Fruit fly (Drosophila melanogaster) whole organism, embryonic: Measurements from ENCODE around the gene CG43136.
A peak's percentile ranks its signal among the peaks of the same experiment; 100 is the strongest.

Source experiments
- CG10267 ChIP-seq: fragments of 200-800 bp; sonication (Bioruptor generic); optimal IDR thresholded peaks from 2 replicates; lab custom pipeline; 2018; ENCODE audit warnings: missing biosample characterization, mild to moderate bottlenecking, missing genetic modification characterization, moderate library complexity
- CG10321 ChIP-seq: fragments of 200-800 bp; sonication (Bioruptor generic); IDR thresholded peaks from 2 replicates; pipeline ENCODE4 v1.3.6; 2022; ENCODE audit warnings: missing biosample characterization, missing genetic modification characterization
- CG10979 ChIP-seq: fragments of 200-800 bp; sonication (Bioruptor generic); optimal IDR thresholded peaks from 2 replicates; lab custom pipeline; 2018; ENCODE audit warnings: missing biosample characterization, mild to moderate bottlenecking, missing genetic modification characterization, moderate library complexity
- CG11504 ChIP-seq: fragments of 200-800 bp; sonication (Bioruptor generic); optimal IDR thresholded peaks from 3 replicates; lab custom pipeline; 2019; ENCODE audit warnings: missing biosample characterization, mild to moderate bottlenecking, missing genetic modification characterization, moderate library complexity
- CG12942 ChIP-seq: fragments of 200-800 bp; sonication (Bioruptor generic); optimal IDR thresholded peaks from 3 replicates; lab custom pipeline; 2016; ENCODE audit warnings: missing biosample characterization, missing genetic modification characterization
- CG17328 ChIP-seq: fragments of 200-800 bp; sonication (Bioruptor generic); IDR thresholded peaks from 2 replicates; pipeline ENCODE4 v1.3.6; 2022; ENCODE audit warnings: missing biosample characterization, missing genetic modification characterization
- CG17361 ChIP-seq: fragments of 200-800 bp; sonication (Bioruptor generic); IDR thresholded peaks from 3 replicates; pipeline ENCODE4 v1.3.6; 2022; ENCODE audit warnings: missing biosample characterization, missing genetic modification characterization
- CG2678 ChIP-seq: fragments of 200-800 bp; sonication (Bioruptor generic); optimal IDR thresholded peaks from 3 replicates; lab custom pipeline; 2019; ENCODE audit warnings: missing biosample characterization, mild to moderate bottlenecking, missing genetic modification characterization, moderate library complexity
- CG2712 ChIP-seq: fragments of 200-800 bp; optimal IDR thresholded peaks from 3 replicates; lab custom pipeline; 2019; ENCODE audit warnings: missing biosample characterization, mild to moderate bottlenecking, missing genetic modification characterization, moderate library complexity
- CG31441 ChIP-seq: fragments of 200-800 bp; sonication (Bioruptor generic); IDR thresholded peaks from 2 replicates; pipeline ENCODE4 v1.3.6; 2022; ENCODE audit warnings: missing biosample characterization, missing genetic modification characterization
- CG3407 ChIP-seq: fragments of 200-800 bp; sonication (Bioruptor generic); optimal IDR thresholded peaks from 2 replicates; lab custom pipeline; 2018; ENCODE audit warnings: missing biosample characterization, mild to moderate bottlenecking, missing genetic modification characterization
- CG3726 ChIP-seq: fragments of 200-800 bp; sonication (Bioruptor generic); IDR thresholded peaks from 3 replicates; pipeline ENCODE4, ENCODE4 v1.3.6; 2022; ENCODE audit warnings: missing biosample characterization, missing genetic modification characterization
- CG4707 ChIP-seq: fragments of 200-800 bp; sonication (Bioruptor generic); optimal IDR thresholded peaks from 2 replicates; lab custom pipeline; 2018; ENCODE audit warnings: missing biosample characterization, mild to moderate bottlenecking, missing genetic modification characterization, moderate library complexity
- CG7357 ChIP-seq: fragments of 200-800 bp; sonication (Bioruptor generic); IDR thresholded peaks from 3 replicates; pipeline ENCODE4 v1.3.6; 2022; ENCODE audit warnings: missing biosample characterization, missing genetic modification characterization
- CG7928 ChIP-seq: fragments of 200-800 bp; sonication (Bioruptor generic); optimal IDR thresholded peaks from 2 replicates; lab custom pipeline; 2017; ENCODE audit warnings: missing biosample characterization, mild to moderate bottlenecking, missing genetic modification characterization
- CG8290 ChIP-seq, 3 experiments: fragments of 200-800 bp; sonication (Bioruptor generic); optimal IDR thresholded peaks; 2 replicates each; lab custom pipeline; 2016 to 2019; ENCODE audit warnings: missing biosample characterization in 3 of 3, missing genetic modification characterization in 3 of 3, mild to moderate bottlenecking in 2 of 3, moderate library complexity in 1 of 3
- CG9727 ChIP-seq: fragments of 200-800 bp; sonication (Bioruptor generic); optimal IDR thresholded peaks from 3 replicates; lab custom pipeline; 2017; ENCODE audit warnings: missing biosample characterization, mild to moderate bottlenecking, missing genetic modification characterization
- Dbx ChIP-seq: fragments of 200-800 bp; sonication (Bioruptor generic); IDR thresholded peaks from 3 replicates; pipeline ENCODE4 v1.3.6; 2022; ENCODE audit warnings: missing biosample characterization, missing genetic modification characterization
- Dp ChIP-seq: fragments of 200-800 bp; sonication (Bioruptor generic); optimal IDR thresholded peaks from 2 replicates; lab custom pipeline; 2018; ENCODE audit warnings: missing biosample characterization, mild to moderate bottlenecking, missing genetic modification characterization, moderate library complexity
- Drgx ChIP-seq: fragments of 200-800 bp; sonication (Bioruptor generic); IDR thresholded peaks from 2 replicates; pipeline ENCODE4 v1.3.6; 2022; ENCODE audit warnings: missing biosample characterization, missing genetic modification characterization
- Ets97D ChIP-seq: fragments of 200-800 bp; sonication (Bioruptor generic); optimal IDR thresholded peaks from 3 replicates; lab custom pipeline; 2016; ENCODE audit warnings: missing biosample characterization, missing genetic modification characterization
- Meics ChIP-seq: fragments of 200-800 bp; sonication (Bioruptor generic); optimal IDR thresholded peaks from 2 replicates; lab custom pipeline; 2017; ENCODE audit warnings: missing biosample characterization, mild to moderate bottlenecking, missing genetic modification characterization
- Mes4 ChIP-seq: fragments of 200-800 bp; sonication (Bioruptor generic); optimal IDR thresholded peaks from 2 replicates; lab custom pipeline; 2016; ENCODE audit warnings: missing biosample characterization, missing genetic modification characterization
- Ptx1 ChIP-seq: fragments of 200-800 bp; sonication (Bioruptor generic); IDR thresholded peaks from 2 replicates; pipeline ENCODE4 v1.3.6; 2022; ENCODE audit warnings: missing biosample characterization, missing genetic modification characterization
- Side ChIP-seq: fragments of 200-800 bp; sonication (Bioruptor generic); optimal IDR thresholded peaks from 2 replicates; lab custom pipeline; 2016; ENCODE audit warnings: missing biosample characterization, missing genetic modification characterization
- Stat92E ChIP-seq, 3 experiments: fragments of >200 bp in 2 of 3; fragments of 200-800 bp in 1 of 3; sonication (Bioruptor generic) in 1 of 3; optimal IDR thresholded peaks; 2 replicates each; lab custom pipeline; 2017 to 2019; ENCODE audit warnings: missing biosample characterization in 3 of 3, missing genetic modification characterization in 3 of 3, mild to moderate bottlenecking in 1 of 3, moderate library complexity in 1 of 3
- bowl ChIP-seq: fragments of 200-800 bp; sonication (Bioruptor generic); IDR thresholded peaks from 2 replicates; pipeline ENCODE4 v1.3.6; 2022; ENCODE audit warnings: missing biosample characterization, missing genetic modification characterization
- caup ChIP-seq: fragments of 200-800 bp; sonication (Bioruptor generic); optimal IDR thresholded peaks from 3 replicates; lab custom pipeline; 2017; ENCODE audit warnings: missing biosample characterization, mild to moderate bottlenecking, missing genetic modification characterization, moderate library complexity; ENCODE audit not compliant: severe bottlenecking
- chif ChIP-seq, 2 experiments: fragments of 200-800 bp; sonication (Bioruptor generic); optimal IDR thresholded peaks; 3 replicates each; lab custom pipeline; 2016; ENCODE audit warnings: missing biosample characterization in 2 of 2, missing genetic modification characterization in 2 of 2
- chinmo ChIP-seq: fragments of 200-800 bp; sonication (Bioruptor generic); IDR thresholded peaks from 4 replicates; pipeline ENCODE4 v1.3.6; 2022; ENCODE audit warnings: missing biosample characterization, missing genetic modification characterization; ENCODE audit not compliant: partially characterized antibody
- chn ChIP-seq: fragments of 200-800 bp; sonication (Bioruptor generic); optimal IDR thresholded peaks from 2 replicates; lab custom pipeline; 2016; ENCODE audit warnings: missing biosample characterization, missing genetic modification characterization
- corto ChIP-seq: fragments of 200-800 bp; sonication (Bioruptor generic); optimal IDR thresholded peaks from 2 replicates; lab custom pipeline; 2016; ENCODE audit warnings: missing biosample characterization, mild to moderate bottlenecking, missing genetic modification characterization, moderate library complexity
- crol ChIP-seq: fragments of 200-800 bp; sonication (Bioruptor generic); IDR thresholded peaks from 2 replicates; pipeline ENCODE4 v1.3.6; 2022; ENCODE audit warnings: missing biosample characterization, missing genetic modification characterization
- ftz-f1 ChIP-seq: fragments of 200-800 bp; sonication (Bioruptor generic); optimal IDR thresholded peaks from 2 replicates; lab custom pipeline; 2016; ENCODE audit warnings: missing biosample characterization, missing genetic modification characterization
- gsb-n ChIP-seq: fragments of 200-800 bp; sonication (Bioruptor generic); optimal IDR thresholded peaks from 3 replicates; lab custom pipeline; 2018; ENCODE audit warnings: missing biosample characterization, mild to moderate bottlenecking, missing genetic modification characterization
- ind ChIP-seq: fragments of 200-800 bp; sonication (Bioruptor generic); optimal IDR thresholded peaks from 3 replicates; lab custom pipeline; 2016; ENCODE audit warnings: missing biosample characterization, missing genetic modification characterization
- lola ChIP-seq, 3 experiments: fragments of >200 bp in 2 of 3; fragments of 200-800 bp in 1 of 3; sonication (Bioruptor generic) in 1 of 3; optimal IDR thresholded peaks; 2 replicates each; lab custom pipeline; 2017 to 2019; ENCODE audit warnings: missing biosample characterization in 3 of 3, missing genetic modification characterization in 3 of 3, mild to moderate bottlenecking in 1 of 3, moderate library complexity in 1 of 3
- mld ChIP-seq: fragments of 200-800 bp; sonication (Bioruptor generic); IDR thresholded peaks from 3 replicates; pipeline ENCODE4 v1.3.6; 2022; ENCODE audit warnings: missing biosample characterization, missing genetic modification characterization; ENCODE audit not compliant: partially characterized antibody
- oc ChIP-seq: fragments of 200-800 bp; sonication (Bioruptor generic); optimal IDR thresholded peaks from 2 replicates; lab custom pipeline; 2018; ENCODE audit warnings: missing biosample characterization, mild to moderate bottlenecking, missing genetic modification characterization, moderate library complexity
- onecut ChIP-seq: fragments of 200-800 bp; sonication (Bioruptor generic); IDR thresholded peaks from 2 replicates; pipeline ENCODE4 v1.3.6; 2022; ENCODE audit warnings: missing biosample characterization, missing genetic modification characterization
- pros ChIP-seq: fragments of 200-800 bp; sonication (Bioruptor generic); optimal IDR thresholded peaks from 3 replicates; lab custom pipeline; 2019; ENCODE audit warnings: missing biosample characterization, mild to moderate bottlenecking, missing genetic modification characterization, moderate library complexity
- row ChIP-seq: fragments of 200-800 bp; sonication (Bioruptor generic); IDR thresholded peaks from 3 replicates; pipeline ENCODE4 v1.3.6; 2022; ENCODE audit warnings: missing biosample characterization, missing genetic modification characterization
- sens ChIP-seq: fragments of 200-800 bp; sonication (Bioruptor generic); peaks from one replicate; lab custom pipeline; 2016; ENCODE audit warnings: missing biosample characterization, missing genetic modification characterization
- sens-2 ChIP-seq: fragments of 200-800 bp; sonication (Bioruptor generic); IDR thresholded peaks from 2 replicates; pipeline ENCODE4 v1.3.6; 2022; ENCODE audit warnings: missing biosample characterization, missing genetic modification characterization
- sisA ChIP-seq: fragments of 200-800 bp; sonication (Bioruptor generic); IDR thresholded peaks from 2 replicates; pipeline ENCODE4 v1.3.6; 2022; ENCODE audit warnings: missing biosample characterization, missing genetic modification characterization
- tin ChIP-seq: fragments of 200-800 bp; sonication (Bioruptor generic); optimal IDR thresholded peaks from 3 replicates; lab custom pipeline; 2016; ENCODE audit warnings: missing biosample characterization, missing genetic modification characterization
- vnd ChIP-seq: fragments of 200-800 bp; sonication (Bioruptor generic); IDR thresholded peaks from 3 replicates; pipeline ENCODE4 v1.3.6; 2022; ENCODE audit warnings: missing biosample characterization, missing genetic modification characterization; ENCODE audit not compliant: partially characterized antibody

The CG43136 gene

dm6 chrX:5886764-5887555 lies 33.4 kb downstream of the CG43136 start:
- TF ChIP-seq CG3407 (GFP tag; lab: Kevin White, UChicago) (no peak), Side (GFP tag; lab: Kevin White, UChicago) (peak; percentile 1), CG7357 (GFP tag; lab: Robert Waterston, UW) (0 out of 3 replicates have a peak, but pooled peaks have one; percentile 13), ind (GFP tag; lab: Kevin White, UChicago) (peak; percentile 7), sens (GFP tag; lab: Kevin White, UChicago) (peak; percentile 91), sens-2 (GFP tag; lab: Robert Waterston, UW) (0 out of 2 replicates have a peak, but pooled peaks have one; percentile 39), gsb-n (peak; percentile 24), bowl (GFP tag; lab: Robert Waterston, UW) (no peak), crol (GFP tag; lab: Robert Waterston, UW) (peak; percentile 97), chinmo (GFP tag; lab: Robert Waterston, UW) (peak; percentile 64; the same call in 1 of the 4 replicates), Meics (GFP tag; lab: Kevin White, UChicago) (no peak), chif (GFP tag; optimal IDR thresholded peaks at IDR 0.05; lab: Kevin White, UChicago) (peak in 1 of 2 experiments; percentile 31), Ets97D (GFP tag; lab: Kevin White, UChicago) (no peak), Dbx (GFP tag; lab: Robert Waterston, UW) (0 out of 3 replicates have a peak, but pooled peaks have one; percentile 9), Stat92E (GFP tag; optimal IDR thresholded peaks at IDR 0.05; lab: Kevin White, UChicago) (no peak), CG8290 (GFP tag; optimal IDR thresholded peaks at IDR 0.05; lab: Kevin White, UChicago) (peak; percentile 13), CG8290 (tag; optimal IDR thresholded peaks at IDR 0.05; lab: Kevin White, UChicago) (peak in 1 of 2 experiments; percentile 16), CG2678 (tag; lab: Kevin White, UChicago) (peak; percentile 7), caup (GFP tag; lab: Kevin White, UChicago) (no peak), chn (GFP tag; lab: Kevin White, UChicago) (peak; percentile 2), Drgx (GFP tag; lab: Robert Waterston, UW) (peak; percentile 43; the same call in 1 of the 2 replicates), vnd (GFP tag; lab: Robert Waterston, UW) (0 out of 3 replicates have a peak, but pooled peaks have one; percentile 13), CG17361 (GFP tag; lab: Robert Waterston, UW) (peak; percentile 27; the same call in 1 of the 3 replicates), lola (GFP tag; optimal IDR thresholded peaks at IDR 0.05; lab: Kevin White, UChicago) (peak in 1 of 3 experiments; percentile 30), CG31441 (GFP tag; lab: Robert Waterston, UW) (0 out of 2 replicates have a peak, but pooled peaks have one; percentile 33), CG7928 (GFP tag; lab: Kevin White, UChicago) (no peak), CG2712 (tag; lab: Kevin White, UChicago) (peak; percentile 55), row (GFP tag; lab: Robert Waterston, UW) (peak; percentile 62; the same call in 2 of the 3 replicates), oc (tag; lab: Kevin White, UChicago) (peak; percentile 57), corto (peak; percentile 65), CG3726 (GFP tag; lab: Robert Waterston, UW) (0 out of 3 replicates have a peak, but pooled peaks have one; percentile 63), CG10979 (tag; lab: Kevin White, UChicago) (peak; percentile 46), onecut (GFP tag; lab: Robert Waterston, UW) (peak; percentile 39), Dp (GFP tag; lab: Kevin White, UChicago) (no peak), Mes4 (GFP tag; lab: Kevin White, UChicago) (no peak), tin (GFP tag; lab: Kevin White, UChicago) (peak; percentile 29), CG4707 (GFP tag; lab: Kevin White, UChicago) (no peak), CG9727 (peak; percentile 14), ftz-f1 (peak; percentile 18), sisA (peak; percentile 27; the same call in 1 of the 2 replicates), CG17328 (GFP tag; lab: Robert Waterston, UW) (peak; percentile 43; the same call in 1 of the 2 replicates), CG10267 (tag; lab: Kevin White, UChicago) (peak; percentile 5), CG11504 (tag; lab: Kevin White, UChicago) (peak; percentile 22), CG12942 (GFP tag; lab: Kevin White, UChicago) (no peak), CG10321 (GFP tag; lab: Robert Waterston, UW) (0 out of 2 replicates have a peak, but pooled peaks have one; percentile 11), mld (GFP tag; lab: Robert Waterston, UW) (no peak), pros (peak; percentile 13), Ptx1 (GFP tag; lab: Robert Waterston, UW) (peak; percentile 17; the same call in 1 of the 2 replicates)
